Fruit fly (Drosophila melanogaster) whole organism, embryonic: ENCODE data around the gene Gr93d.

Experiments used
- CG11093 ChIP-seq: fragments of 200-800 bp; sonication (Bioruptor generic); IDR thresholded peaks from 3 replicates; pipeline ENCODE4 v1.3.6; 2022; ENCODE audit warnings: missing biosample characterization, missing genetic modification characterization
- CG15514 ChIP-seq: fragments of 200-800 bp; sonication (Bioruptor generic); optimal IDR thresholded peaks from 3 replicates; lab custom pipeline; 2017; ENCODE audit warnings: missing biosample characterization, missing genetic modification characterization, mild to moderate bottlenecking, moderate library complexity, missing genetic modification reagents
- CG15696 ChIP-seq: fragments of 200-800 bp; sonication (Bioruptor generic); optimal IDR thresholded peaks from 2 replicates; lab custom pipeline; 2019; ENCODE audit warnings: missing biosample characterization, mild to moderate bottlenecking, missing genetic modification characterization, moderate library complexity
- CG1647 ChIP-seq: fragments of 200-800 bp; sonication (Bioruptor generic); optimal IDR thresholded peaks from 3 replicates; lab custom pipeline; 2016; ENCODE audit warnings: missing biosample characterization, missing genetic modification characterization
- CG16779 ChIP-seq: fragments of 200-800 bp; sonication (Bioruptor generic); IDR thresholded peaks from 2 replicates; pipeline ENCODE4 v1.3.6; 2022; ENCODE audit warnings: missing biosample characterization, missing genetic modification characterization
- CG17328 ChIP-seq: fragments of 200-800 bp; sonication (Bioruptor generic); IDR thresholded peaks from 2 replicates; pipeline ENCODE4 v1.3.6; 2022; ENCODE audit warnings: missing biosample characterization, missing genetic modification characterization
- CG17385 ChIP-seq: fragments of 200-800 bp; sonication (Bioruptor generic); optimal IDR thresholded peaks from 3 replicates; lab custom pipeline; 2018; ENCODE audit warnings: missing biosample characterization, mild to moderate bottlenecking, missing genetic modification characterization
- CG18011 ChIP-seq: fragments of 200-800 bp; sonication (Bioruptor generic); optimal IDR thresholded peaks from 2 replicates; lab custom pipeline; 2017; ENCODE audit warnings: missing biosample characterization, missing genetic modification characterization, mild to moderate bottlenecking, moderate library complexity, missing genotype
- CG30403 ChIP-seq: fragments of 200-800 bp; sonication (Bioruptor generic); optimal IDR thresholded peaks from 3 replicates; lab custom pipeline; 2016; ENCODE audit warnings: missing biosample characterization, missing genetic modification characterization
- CG31224 ChIP-seq: fragments of 200-800 bp; sonication (Bioruptor generic); IDR thresholded peaks from 2 replicates; pipeline ENCODE4 v1.3.6; 2022; ENCODE audit warnings: missing biosample characterization, missing genetic modification characterization
- CG3281 ChIP-seq: fragments of 200-800 bp; sonication (Bioruptor generic); optimal IDR thresholded peaks from 3 replicates; lab custom pipeline; 2017; ENCODE audit warnings: missing biosample characterization, mild to moderate bottlenecking, missing genetic modification characterization
- CG3407 ChIP-seq: fragments of 200-800 bp; sonication (Bioruptor generic); optimal IDR thresholded peaks from 2 replicates; lab custom pipeline; 2018; ENCODE audit warnings: missing biosample characterization, mild to moderate bottlenecking, missing genetic modification characterization
- CG34224 ChIP-seq: fragments of 200-800 bp; sonication (Bioruptor generic); IDR thresholded peaks from 3 replicates; pipeline ENCODE4 v1.3.6; 2022; ENCODE audit warnings: missing biosample characterization, missing genetic modification characterization; ENCODE audit not compliant: partially characterized antibody
- CG34376 ChIP-seq: fragments of 200-800 bp; sonication (Bioruptor generic); optimal IDR thresholded peaks from 2 replicates; lab custom pipeline; 2018; ENCODE audit warnings: missing biosample characterization, mild to moderate bottlenecking, missing genetic modification characterization
- CG6765 ChIP-seq: fragments of 200-800 bp; sonication (Bioruptor generic); optimal IDR thresholded peaks from 3 replicates; lab custom pipeline; 2017; ENCODE audit warnings: missing biosample characterization, mild to moderate bottlenecking, missing genetic modification characterization
- CG6854 ChIP-seq: fragments of 200-800 bp; sonication (Bioruptor generic); optimal IDR thresholded peaks from 3 replicates; lab custom pipeline; 2017; ENCODE audit warnings: missing biosample characterization, mild to moderate bottlenecking, missing genetic modification characterization
- CG9609 ChIP-seq: fragments of 200-800 bp; sonication (Bioruptor generic); optimal IDR thresholded peaks from 3 replicates; lab custom pipeline; 2016; ENCODE audit warnings: missing biosample characterization, missing genetic modification characterization
- Fer3 ChIP-seq: fragments of 200-800 bp; sonication (Bioruptor generic); optimal IDR thresholded peaks from 2 replicates; lab custom pipeline; 2018; ENCODE audit warnings: missing biosample characterization, mild to moderate bottlenecking, missing genetic modification characterization, moderate library complexity
- Sox100B ChIP-seq: fragments of 200-800 bp; sonication (Bioruptor generic); optimal IDR thresholded peaks from 3 replicates; lab custom pipeline; 2018; ENCODE audit warnings: missing biosample characterization, mild to moderate bottlenecking, missing genetic modification characterization
- Vsx1 ChIP-seq: fragments of 200-800 bp; sonication (Bioruptor generic); optimal IDR thresholded peaks from 2 replicates; lab custom pipeline; 2017; ENCODE audit warnings: missing biosample characterization, mild to moderate bottlenecking, missing genetic modification characterization, missing genetic modification reagents
- aop ChIP-seq: fragments of 200-800 bp; sonication (Bioruptor generic); IDR thresholded peaks from 2 replicates; pipeline ENCODE4 v1.3.6; 2022; ENCODE audit warnings: missing biosample characterization, missing genetic modification characterization
- ash1 ChIP-seq: fragments of 200-800 bp; sonication (Bioruptor generic); optimal IDR thresholded peaks from 2 replicates; lab custom pipeline; 2018; ENCODE audit warnings: missing biosample characterization, mild to moderate bottlenecking, missing genetic modification characterization
- br ChIP-seq: fragments of >200 bp; optimal IDR thresholded peaks from 2 replicates; lab custom pipeline; 2017
- chn ChIP-seq: fragments of 200-800 bp; sonication (Bioruptor generic); optimal IDR thresholded peaks from 2 replicates; lab custom pipeline; 2016; ENCODE audit warnings: missing biosample characterization, missing genetic modification characterization
- ci ChIP-seq: fragments of 200-800 bp; sonication (Bioruptor generic); IDR thresholded peaks from 3 replicates; pipeline ENCODE4 v1.3.6; 2022; ENCODE audit warnings: missing biosample characterization, missing genetic modification characterization
- crp ChIP-seq, 2 experiments: fragments of 200-800 bp; sonication (Bioruptor generic); optimal IDR thresholded peaks; 2 replicates in 1 of 2; 3 replicates in 1 of 2; lab custom pipeline; 2017; ENCODE audit warnings: missing biosample characterization in 2 of 2, missing genetic modification characterization in 2 of 2, mild to moderate bottlenecking in 1 of 2, moderate library complexity in 1 of 2
- cwo ChIP-seq: fragments of 200-800 bp; sonication (Bioruptor generic); optimal IDR thresholded peaks from 3 replicates; lab custom pipeline; 2017; ENCODE audit warnings: missing biosample characterization, missing genetic modification characterization, mild to moderate bottlenecking, moderate library complexity, missing genetic modification reagents
- danr ChIP-seq: fragments of 200-800 bp; sonication (Bioruptor generic); IDR thresholded peaks from 2 replicates; pipeline ENCODE4 v1.3.6; 2022; ENCODE audit warnings: missing biosample characterization, missing genetic modification characterization
- disco-r ChIP-seq: fragments of 200-800 bp; sonication (Bioruptor generic); optimal IDR thresholded peaks from 2 replicates; lab custom pipeline; 2016; ENCODE audit warnings: missing biosample characterization, missing genetic modification characterization
- eyg ChIP-seq: fragments of 200-800 bp; sonication (Bioruptor generic); optimal IDR thresholded peaks from 3 replicates; lab custom pipeline; 2016; ENCODE audit warnings: missing biosample characterization, missing genetic modification characterization
- gcm ChIP-seq: fragments of 200-800 bp; sonication (Bioruptor generic); optimal IDR thresholded peaks from 2 replicates; lab custom pipeline; 2019; ENCODE audit warnings: missing biosample characterization, mild to moderate bottlenecking, missing genetic modification characterization, moderate library complexity
- h ChIP-seq: fragments of >200 bp; optimal IDR thresholded peaks from 2 replicates; lab custom pipeline; 2017
- ham ChIP-seq: fragments of 200-800 bp; sonication (Bioruptor generic); IDR thresholded peaks from 2 replicates; pipeline ENCODE4 v1.3.6; 2022; ENCODE audit warnings: missing biosample characterization, missing genetic modification characterization
- hbn ChIP-seq: fragments of 200-800 bp; sonication (Bioruptor generic); IDR thresholded peaks from 2 replicates; pipeline ENCODE4 v1.3.6; 2022; ENCODE audit warnings: missing biosample characterization, missing genetic modification characterization; ENCODE audit not compliant: partially characterized antibody
- kah ChIP-seq: fragments of 200-800 bp; sonication (Bioruptor generic); optimal IDR thresholded peaks from 2 replicates; lab custom pipeline; 2018; ENCODE audit warnings: missing biosample characterization, mild to moderate bottlenecking, missing genetic modification characterization
- lbe ChIP-seq: fragments of 200-800 bp; sonication (Bioruptor generic); optimal IDR thresholded peaks from 2 replicates; lab custom pipeline; 2016; ENCODE audit warnings: missing biosample characterization, mild to moderate bottlenecking, missing genetic modification characterization
- lilli ChIP-seq: fragments of 200-800 bp; sonication (Bioruptor generic); optimal IDR thresholded peaks from 3 replicates; lab custom pipeline; 2016; ENCODE audit warnings: missing biosample characterization, missing genetic modification characterization
- lmd ChIP-seq: fragments of 200-800 bp; sonication (Bioruptor generic); IDR thresholded peaks from 2 replicates; pipeline ENCODE4 v1.3.6; 2022; ENCODE audit warnings: missing biosample characterization, missing genetic modification characterization
- nau ChIP-seq: fragments of 200-800 bp; sonication (Bioruptor generic); optimal IDR thresholded peaks from 3 replicates; lab custom pipeline; 2017; ENCODE audit warnings: missing biosample characterization, mild to moderate bottlenecking, missing genetic modification characterization, missing genetic modification reagents
- p53 ChIP-seq: fragments of 200-800 bp; sonication (Bioruptor generic); optimal IDR thresholded peaks from 2 replicates; lab custom pipeline; 2016; ENCODE audit warnings: missing biosample characterization, missing genetic modification characterization
- pb ChIP-seq: fragments of 200-800 bp; sonication (Bioruptor generic); optimal IDR thresholded peaks from 3 replicates; lab custom pipeline; 2016; ENCODE audit warnings: missing biosample characterization, missing genetic modification characterization
- pnt ChIP-seq: fragments of 200-800 bp; sonication (Bioruptor generic); optimal IDR thresholded peaks from 3 replicates; lab custom pipeline; 2016; ENCODE audit warnings: missing biosample characterization, missing genetic modification characterization
- ranshi ChIP-seq: fragments of 200-800 bp; sonication (Bioruptor generic); IDR thresholded peaks from 2 replicates; pipeline ENCODE4 v1.3.6; 2022; ENCODE audit warnings: missing biosample characterization, missing genetic modification characterization
- ro ChIP-seq: fragments of 200-800 bp; sonication (Bioruptor generic); IDR thresholded peaks from 2 replicates; pipeline ENCODE4 v1.3.6; 2022; ENCODE audit warnings: missing biosample characterization, missing genetic modification characterization
- sna ChIP-seq: fragments of 200-800 bp; sonication (Bioruptor generic); IDR thresholded peaks from 2 replicates; pipeline ENCODE4 v1.3.6; 2022; ENCODE audit warnings: missing biosample characterization, missing genetic modification characterization; ENCODE audit not compliant: partially characterized antibody
- ssp ChIP-seq: fragments of 200-800 bp; sonication (Bioruptor generic); IDR thresholded peaks from 2 replicates; pipeline ENCODE4 v1.3.6; 2022; ENCODE audit warnings: missing biosample characterization, missing genetic modification characterization
- stc ChIP-seq: fragments of 200-800 bp; sonication (Bioruptor generic); IDR thresholded peaks from 2 replicates; pipeline ENCODE4 v1.3.6; 2022; ENCODE audit warnings: missing biosample characterization, missing genetic modification characterization
- stwl ChIP-seq: fragments of 200-800 bp; sonication (Bioruptor generic); optimal IDR thresholded peaks from 3 replicates; lab custom pipeline; 2018; ENCODE audit warnings: missing biosample characterization, mild to moderate bottlenecking, missing genetic modification characterization, moderate library complexity
- tup ChIP-seq: fragments of 200-800 bp; sonication (Bioruptor generic); optimal IDR thresholded peaks from 2 replicates; lab custom pipeline; 2016; ENCODE audit warnings: missing biosample characterization, mild to moderate bottlenecking, missing genetic modification characterization, moderate library complexity
- wdn ChIP-seq: fragments of 200-800 bp; sonication (Bioruptor generic); IDR thresholded peaks from 2 replicates; pipeline ENCODE4 v1.3.6; 2022; ENCODE audit warnings: missing biosample characterization, missing genetic modification characterization
- wor ChIP-seq: fragments of 200-800 bp; sonication (Bioruptor generic); IDR thresholded peaks from 2 replicates; pipeline ENCODE4 v1.3.6; 2022; ENCODE audit warnings: missing biosample characterization, missing genetic modification characterization

Gr93d gene

dm6 chr3R:21848987-21849442 is 2.6 kb upstream of the Gr93d start (continued):
- TF ChIP-seq disco-r (GFP tag; lab: Kevin White, UChicago) (no peak), hbn (GFP tag; lab: Robert Waterston, UW) (no peak), eyg (peak; percentile 27), lilli (GFP tag; lab: Kevin White, UChicago) (peak; percentile 44), aop (GFP tag; lab: Robert Waterston, UW) (no peak), nau (GFP tag; lab: Kevin White, UChicago) (peak; percentile 53), danr (GFP tag; lab: Robert Waterston, UW) (no peak), CG6854 (no peak), pb (GFP tag; lab: Kevin White, UChicago) (peak; percentile 46), wor (GFP tag; lab: Robert Waterston, UW) (no peak), CG34376 (GFP tag; lab: Kevin White, UChicago) (no peak), lbe (GFP tag; lab: Kevin White, UChicago) (peak; percentile 89), stc (GFP tag; lab: Robert Waterston, UW) (no peak), ci (GFP tag; lab: Robert Waterston, UW) (0 out of 3 replicates have a peak, but pooled peaks have one; percentile 13), Fer3 (tag; lab: Kevin White, UChicago) (peak; percentile 33), CG17328 (peak; percentile 32; the same call in 1 of the 2 replicates), chn (peak; percentile 61), CG15696 (tag; lab: Kevin White, UChicago) (peak; percentile 78), CG31224 (GFP tag; lab: Robert Waterston, UW) (no peak), crp (GFP tag; optimal IDR thresholded peaks at IDR 0.05; lab: Kevin White, UChicago) (peak in 1 of 2 experiments; percentile 23), Vsx1 (GFP tag; lab: Kevin White, UChicago) (peak; percentile 50), lmd (peak; percentile 50), CG3407 (GFP tag; lab: Kevin White, UChicago) (peak; percentile 46), pnt (peak; percentile 61), ssp (GFP tag; lab: Robert Waterston, UW) (peak; percentile 27; the same call in 1 of the 2 replicates), br (lab: Kevin White, UChicago) (no peak), CG15514 (GFP tag; lab: Kevin White, UChicago) (peak; percentile 13), cwo (GFP tag; lab: Kevin White, UChicago) (peak; percentile 36), sna (GFP tag; lab: Robert Waterston, UW) (no peak), h (lab: Kevin White, UChicago) (no peak), CG34224 (no peak), kah (GFP tag; lab: Kevin White, UChicago) (peak; percentile 28), CG9609 (GFP tag; lab: Kevin White, UChicago) (peak; percentile 31), ash1 (GFP tag; lab: Kevin White, UChicago) (no peak), wdn (GFP tag; lab: Robert Waterston, UW) (no peak), CG6765 (no peak), CG1647 (GFP tag; lab: Kevin White, UChicago) (peak; percentile 35), tup (no peak), CG17385 (GFP tag; lab: Kevin White, UChicago) (peak; percentile 65), CG18011 (GFP tag; lab: Kevin White, UChicago) (peak; percentile 11), CG30403 (peak; percentile 80), ham (GFP tag; lab: Robert Waterston, UW) (no peak), ro (no peak; the same call in 1 of the 2 replicates), CG11093 (GFP tag; lab: Robert Waterston, UW) (0 out of 3 replicates have a peak, but pooled peaks have one; percentile 45), gcm (GFP tag; lab: Kevin White, UChicago) (peak; percentile 67), CG3281 (GFP tag; lab: Kevin White, UChicago) (peak; percentile 55), ranshi (GFP tag; lab: Robert Waterston, UW) (peak; percentile 38; the same call in 1 of the 2 replicates), CG16779 (no peak), p53 (GFP tag; lab: Kevin White, UChicago) (no peak), Sox100B (GFP tag; lab: Kevin White, UChicago) (peak; percentile 87), stwl (tag; lab: Kevin White, UChicago) (peak; percentile 7)
